Worm (Caenorhabditis elegans) whole organism, young adult: Measurements from ENCODE around the gene uso-1.

ENCODE experiments used
- B0019.2 ChIP-seq: fragments of 200-800 bp; sonication (Bioruptor generic); conservative IDR thresholded peaks from 2 replicates; pipeline ENCODE4 v1.3.6; 2022; ENCODE audit warnings: missing genetic modification reagents, missing genetic modification characterization, missing compliant biosample characterization
- Y53G8AR.9 ChIP-seq: fragments of 200-800 bp; sonication (Bioruptor generic); conservative IDR thresholded peaks from 2 replicates; pipeline ENCODE4 v1.3.6; 2022; ENCODE audit warnings: missing genetic modification reagents, missing genetic modification characterization, missing compliant biosample characterization
- Y67H2A.10 ChIP-seq: fragments of 200-800 bp; sonication (Bioruptor generic); conservative IDR thresholded peaks from 2 replicates; pipeline ENCODE4 v1.3.6; 2022; ENCODE audit warnings: missing genetic modification reagents, missing genetic modification characterization, missing compliant biosample characterization
- akir-1 ChIP-seq: fragments of 200-800 bp; sonication (Bioruptor generic); optimal IDR thresholded peaks from 2 replicates; lab custom pipeline; 2018; ENCODE audit warnings: mild to moderate bottlenecking, missing genetic modification characterization, moderate library complexity, missing compliant biosample characterization
- ama-1 ChIP-seq, 3 experiments: fragments of 150-350 bp in 1 of 3; sonication (generic microtip) in 2 of 3; optimal IDR thresholded peaks; 2 replicates each; lab custom pipeline; 2014 to 2018; ENCODE audit warnings: missing biosample characterization in 2 of 3, missing genetic modification characterization in 2 of 3, missing genetic modification reagents in 2 of 3
- ceh-27 ChIP-seq: fragments of 200-800 bp; sonication (Bioruptor generic); optimal IDR thresholded peaks from 2 replicates; lab custom pipeline; 2018; ENCODE audit warnings: mild to moderate bottlenecking, missing genetic modification characterization, moderate library complexity, missing compliant biosample characterization
- hrde-1 ChIP-seq: sonication (generic microtip); optimal IDR thresholded peaks from 2 replicates; lab custom pipeline; 2016; ENCODE audit warnings: missing genetic modification characterization, mild to moderate bottlenecking, missing compliant biosample characterization, moderate library complexity, missing genotype, missing genetic modification reagents, borderline replicate concordance
- madf-10 ChIP-seq: sonication (generic microtip); optimal IDR thresholded peaks from 2 replicates; lab custom pipeline; 2016; ENCODE audit warnings: mild to moderate bottlenecking, missing genetic modification characterization, missing compliant biosample characterization
- mcd-1 ChIP-seq: fragments of 200-800 bp; sonication (Bioruptor generic); IDR thresholded peaks from 2 replicates; pipeline ENCODE4 v1.3.6; 2022; ENCODE audit warnings: missing genetic modification reagents, missing genetic modification characterization, missing compliant biosample characterization
- nfyb-1 ChIP-seq: fragments of 200-800 bp; sonication (Bioruptor generic); IDR thresholded peaks from 2 replicates; pipeline ENCODE4 v1.3.6; 2022; ENCODE audit warnings: missing genetic modification reagents, missing genetic modification characterization, missing compliant biosample characterization
- nhr-120 ChIP-seq: fragments of 200-800 bp; sonication (Bioruptor generic); IDR thresholded peaks from 2 replicates; pipeline ENCODE4 v1.3.6; 2022; ENCODE audit warnings: missing genetic modification characterization, missing compliant biosample characterization
- pha-4 ChIP-seq: fragments of 150-350 bp; sonication (generic microtip); optimal IDR thresholded peaks from 2 replicates; lab custom pipeline; 2014; ENCODE audit warnings: missing biosample characterization, missing genetic modification reagents, missing genetic modification characterization
- snpc-1.1 ChIP-seq: sonication (generic microtip); optimal IDR thresholded peaks from 2 replicates; lab custom pipeline; 2017; ENCODE audit warnings: missing genetic modification characterization, mild to moderate bottlenecking, missing compliant biosample characterization, antibody characterized with exemption, moderate library complexity, missing genotype, missing genetic modification reagents; ENCODE audit not compliant: insufficient read depth
- snpc-4 ChIP-seq, 5 experiments: fragments of 150-350 bp in 1 of 5; sonication (generic microtip) in 4 of 5; optimal IDR thresholded peaks; 2 replicates each; lab custom pipeline; 2014 to 2018; ENCODE audit warnings: missing genetic modification characterization in 5 of 5, missing biosample characterization in 3 of 5, antibody characterized with exemption in 2 of 5, mild to moderate bottlenecking in 2 of 5, missing compliant biosample characterization in 2 of 5, missing genotype in 2 of 5, moderate library complexity in 2 of 5, missing genetic modification reagents in 1 of 5

DNA sequence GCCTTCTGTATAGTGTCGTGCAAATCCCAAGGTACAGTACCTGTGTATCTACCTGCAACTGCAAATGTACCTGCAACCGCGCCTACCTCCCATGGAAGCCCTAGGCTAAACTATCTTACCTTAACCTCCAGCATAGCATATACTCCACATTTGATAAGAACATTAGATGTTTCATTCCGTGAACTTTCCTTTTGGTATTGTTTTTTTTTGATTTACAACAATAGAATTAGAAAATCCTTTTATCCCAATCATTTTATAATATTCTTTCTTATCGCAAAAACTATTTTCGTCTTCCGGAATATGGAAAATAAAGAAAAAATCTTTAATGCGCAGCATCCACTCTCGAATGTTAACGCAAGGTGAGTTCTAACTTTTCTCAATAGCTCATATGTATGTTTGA, 19.5 kb upstream of the uso-1 start, which contains the start of gene Y38H8A.2:
- no peak for TF ChIP-seq madf-10 (tag; lab: Kevin White, UChicago)
- no peak for TF ChIP-seq mcd-1 (GFP tag; lab: Robert Waterston, UW)
- TF ChIP-seq nfyb-1 (GFP tag; lab: Robert Waterston, UW): no peak
- TF ChIP-seq hrde-1 (tag; lab: Kevin White, UChicago): no peak
- no peak for TF ChIP-seq nhr-120
- TF ChIP-seq pha-4 (tag; lab: Kevin White, UChicago): no peak
- no peak for TF ChIP-seq ama-1 (optimal IDR thresholded peaks at IDR 0.05; lab: Kevin White, UChicago)
- TF ChIP-seq ama-1 (GFP tag; optimal IDR thresholded peaks at IDR 0.05; lab: Kevin White, UChicago): no peak
- no peak for TF ChIP-seq akir-1 (GFP tag; lab: Kevin White, UChicago)
- TF ChIP-seq Y53G8AR.9 (GFP tag; lab: Robert Waterston, UW): no peak
- no peak for TF ChIP-seq snpc-1.1 (tag; lab: Kevin White, UChicago)
- TF ChIP-seq Y67H2A.10 (GFP tag; lab: Robert Waterston, UW): no peak
- TF ChIP-seq B0019.2 (GFP tag; lab: Robert Waterston, UW): no peak
- TF ChIP-seq snpc-4 (GFP tag; optimal IDR thresholded peaks at IDR 0.05; lab: Kevin White, UChicago): no peak
- TF ChIP-seq snpc-4 (tag; optimal IDR thresholded peaks at IDR 0.05; lab: Kevin White, UChicago): no peak
- no peak for TF ChIP-seq ceh-27
